Worm (Caenorhabditis elegans) whole organism, L2 larva: ENCODE results near the gene nspd-4.

Experiments
- C34F6.9 ChIP-seq: fragments of 150-350 bp; optimal IDR thresholded peaks from 2 replicates; lab custom pipeline; 2014; ENCODE audit warnings: missing biosample characterization, missing genetic modification characterization
- R02D3.7 ChIP-seq: fragments of 150-350 bp; optimal IDR thresholded peaks from 2 replicates; lab custom pipeline; 2014; ENCODE audit warnings: missing biosample characterization, missing genetic modification characterization
- Y55F3AM.14 ChIP-seq: fragments of 200-800 bp; sonication (Bioruptor generic); optimal IDR thresholded peaks from 2 replicates; lab custom pipeline; 2018; ENCODE audit warnings: mild to moderate bottlenecking, missing genetic modification characterization, missing compliant biosample characterization
- alr-1 ChIP-seq: fragments of 150-350 bp; optimal IDR thresholded peaks from 2 replicates; lab custom pipeline; 2014; ENCODE audit warnings: missing biosample characterization, missing genetic modification characterization
- aly-2 ChIP-seq: fragments of 150-350 bp; optimal IDR thresholded peaks from 2 replicates; lab custom pipeline; 2014; ENCODE audit warnings: missing biosample characterization, missing genetic modification characterization
- blmp-1 ChIP-seq: sonication (generic microtip); optimal IDR thresholded peaks from 2 replicates; lab custom pipeline; 2017; ENCODE audit warnings: missing genetic modification characterization, mild to moderate bottlenecking, missing compliant biosample characterization, antibody characterized with exemption, moderate library complexity; ENCODE audit not compliant: insufficient read depth
- ceh-16 ChIP-seq: fragments of 150-350 bp; optimal IDR thresholded peaks from 2 replicates; lab custom pipeline; 2014; ENCODE audit warnings: missing biosample characterization, missing genetic modification characterization
- ceh-82 ChIP-seq: fragments of 150-350 bp; optimal IDR thresholded peaks from 2 replicates; lab custom pipeline; 2014; ENCODE audit warnings: missing biosample characterization, missing genetic modification characterization
- crh-2 ChIP-seq: sonication (generic microtip); optimal IDR thresholded peaks from 2 replicates; lab custom pipeline; 2017; ENCODE audit warnings: missing biosample characterization, missing genetic modification characterization
- dmd-4 ChIP-seq: sonication (generic microtip); optimal IDR thresholded peaks from 2 replicates; lab custom pipeline; 2017; ENCODE audit warnings: missing biosample characterization, missing genetic modification characterization
- elt-1 ChIP-seq: fragments of 150-350 bp; optimal IDR thresholded peaks from 2 replicates; lab custom pipeline; 2014; ENCODE audit warnings: missing biosample characterization, missing genetic modification characterization
- elt-3 ChIP-seq: sonication (generic microtip); optimal IDR thresholded peaks from 2 replicates; lab custom pipeline; 2017; ENCODE audit warnings: missing biosample characterization, missing genetic modification characterization
- gmeb-1 ChIP-seq: fragments of 150-350 bp; optimal IDR thresholded peaks from 2 replicates; lab custom pipeline; 2014; ENCODE audit warnings: missing biosample characterization, missing genetic modification characterization
- lin-39 ChIP-seq: fragments of 150-350 bp; optimal IDR thresholded peaks from 2 replicates; lab custom pipeline; 2014; ENCODE audit warnings: missing biosample characterization, missing genetic modification reagents, missing genetic modification characterization
- lsy-2 ChIP-seq, 2 experiments: fragments of 150-350 bp in 1 of 2; sonication (generic microtip) in 1 of 2; optimal IDR thresholded peaks; 2 replicates each; lab custom pipeline; 2014 to 2017; ENCODE audit warnings: missing biosample characterization in 2 of 2, missing genetic modification characterization in 2 of 2
- mab-5 ChIP-seq: fragments of 150-350 bp; optimal IDR thresholded peaks from 2 replicates; lab custom pipeline; 2014; ENCODE audit warnings: missing biosample characterization, missing genetic modification characterization
- mdl-1 ChIP-seq, 2 experiments: fragments of 150-350 bp in 1 of 2; sonication (generic microtip) in 1 of 2; optimal IDR thresholded peaks; 2 replicates each; lab custom pipeline; 2017; ENCODE audit warnings: missing biosample characterization in 2 of 2, missing genetic modification characterization in 2 of 2
- nhr-10 ChIP-seq: sonication (generic microtip); optimal IDR thresholded peaks from 2 replicates; lab custom pipeline; 2017; ENCODE audit warnings: missing biosample characterization, missing genetic modification characterization
- nhr-11 ChIP-seq: fragments of 150-350 bp; optimal IDR thresholded peaks from 2 replicates; lab custom pipeline; 2014; ENCODE audit warnings: missing biosample characterization, missing genetic modification characterization
- nhr-12 ChIP-seq: fragments of 150-350 bp; optimal IDR thresholded peaks from 2 replicates; lab custom pipeline; 2014; ENCODE audit warnings: missing biosample characterization, missing genetic modification characterization
- nhr-129 ChIP-seq: fragments of 150-350 bp; optimal IDR thresholded peaks from 2 replicates; lab custom pipeline; 2014; ENCODE audit warnings: missing biosample characterization, missing genetic modification characterization
- nhr-21 ChIP-seq: fragments of 150-350 bp; optimal IDR thresholded peaks from 2 replicates; lab custom pipeline; 2014; ENCODE audit warnings: missing biosample characterization, missing genetic modification characterization
- nhr-23 ChIP-seq: fragments of 150-350 bp; optimal IDR thresholded peaks from 2 replicates; lab custom pipeline; 2014; ENCODE audit warnings: missing biosample characterization, missing genetic modification reagents, missing genetic modification characterization
- nhr-237 ChIP-seq: fragments of 150-350 bp; optimal IDR thresholded peaks from 2 replicates; lab custom pipeline; 2014; ENCODE audit warnings: missing biosample characterization, missing genetic modification characterization
- nhr-25 ChIP-seq: fragments of 150-350 bp; sonication (generic microtip); optimal IDR thresholded peaks from 3 replicates; lab custom pipeline; 2014; ENCODE audit warnings: missing biosample characterization, missing genetic modification characterization
- peb-1 ChIP-seq: fragments of 150-350 bp; optimal IDR thresholded peaks from 2 replicates; lab custom pipeline; 2014; ENCODE audit warnings: missing biosample characterization, missing genetic modification characterization
- sem-4 ChIP-seq: fragments of 150-350 bp; optimal IDR thresholded peaks from 2 replicates; lab custom pipeline; 2014; ENCODE audit warnings: missing biosample characterization, missing genetic modification reagents, missing genetic modification characterization
- skn-1 ChIP-seq: sonication (generic microtip); optimal IDR thresholded peaks from 2 replicates; lab custom pipeline; 2017; ENCODE audit warnings: missing biosample characterization, missing genetic modification characterization
- sma-3 ChIP-seq: sonication (generic microtip); optimal IDR thresholded peaks from 2 replicates; lab custom pipeline; 2016; ENCODE audit warnings: missing genetic modification reagents, missing genetic modification characterization, missing compliant biosample characterization
- sma-9 ChIP-seq, 2 experiments: fragments of 150-350 bp in 1 of 2; sonication (generic microtip) in 1 of 2; optimal IDR thresholded peaks; 2 replicates each; lab custom pipeline; 2014 to 2016; ENCODE audit warnings: missing genetic modification characterization in 2 of 2, mild to moderate bottlenecking in 1 of 2, missing biosample characterization in 1 of 2, missing compliant biosample characterization in 1 of 2, missing genetic modification reagents in 1 of 2, moderate library complexity in 1 of 2
- snpc-4 ChIP-seq: fragments of 150-350 bp; optimal IDR thresholded peaks from 2 replicates; lab custom pipeline; 2014; ENCODE audit warnings: missing biosample characterization, missing genetic modification characterization
- unc-39 ChIP-seq: fragments of 150-350 bp; optimal IDR thresholded peaks from 2 replicates; lab custom pipeline; 2014; ENCODE audit warnings: missing biosample characterization, missing genetic modification characterization
- unc-55 ChIP-seq: fragments of 150-350 bp; sonication (generic microtip); optimal IDR thresholded peaks from 3 replicates; lab custom pipeline; 2014; ENCODE audit warnings: missing biosample characterization, missing genetic modification reagents, missing genetic modification characterization
- unc-62 ChIP-seq: fragments of 150-350 bp; optimal IDR thresholded peaks from 2 replicates; lab custom pipeline; 2014; ENCODE audit warnings: missing biosample characterization, missing genetic modification reagents, missing genetic modification characterization
- ztf-1 ChIP-seq: fragments of 200-800 bp; sonication (Bioruptor generic); conservative IDR thresholded peaks from 2 replicates; pipeline ENCODE4 v1.3.6; 2022; ENCODE audit warnings: missing genetic modification characterization, missing compliant biosample characterization
- ztf-4 ChIP-seq: fragments of 150-350 bp; optimal IDR thresholded peaks from 2 replicates; lab custom pipeline; 2014; ENCODE audit warnings: missing biosample characterization, missing genetic modification characterization

The nspd-4 gene

DNA sequence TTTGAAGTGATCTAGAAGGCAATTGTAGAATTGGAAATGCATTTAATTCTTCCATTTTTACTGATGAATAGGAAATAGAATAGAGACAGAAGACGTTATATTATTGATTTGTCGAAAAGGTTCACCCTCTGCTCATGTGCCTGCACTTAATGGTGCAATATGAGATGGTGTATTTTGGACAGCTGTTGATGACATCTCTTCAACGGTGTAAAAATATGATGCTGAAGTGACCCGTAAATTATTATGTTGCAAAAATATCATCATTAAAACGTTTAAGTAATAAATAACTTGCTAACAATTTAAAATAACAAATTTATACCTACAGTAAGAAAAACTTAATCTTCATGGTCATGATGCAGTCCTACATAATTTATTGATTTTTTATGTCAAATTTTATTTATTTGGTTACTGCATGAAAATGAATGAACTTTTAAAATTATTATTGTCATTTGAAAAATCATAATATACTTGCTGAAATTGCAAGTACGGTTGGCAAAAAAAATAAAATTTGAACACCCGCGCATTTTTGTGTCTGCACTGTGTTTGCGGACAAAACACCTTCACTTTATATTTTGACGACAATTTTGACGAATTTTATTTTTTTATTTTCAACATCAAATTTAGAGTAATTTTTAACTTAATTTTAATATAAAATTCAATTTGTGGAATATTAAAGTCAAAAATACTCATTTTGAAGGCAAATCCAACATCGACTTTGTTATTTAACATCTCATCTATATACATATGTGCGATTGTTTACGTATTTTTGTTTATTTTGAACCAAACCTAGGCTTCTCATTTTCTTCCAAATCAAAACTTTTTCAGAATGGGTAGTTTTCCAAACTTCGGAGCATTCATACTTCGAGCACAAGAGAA lies 14.4 kb upstream of the nspd-4 start, which contains the start of the genes fbxb-88 and tbck-1:
TSS of gene fbxb-88 (minus strand) at position 151 of the 876 bp plus-strand sequence.
TSS of gene tbck-1 (plus strand) at position 826 of the 876 bp plus-strand sequence.
- TF ChIP-seq elt-3 (tag; lab: Kevin White, UChicago) (no peak), alr-1 (tag; lab: Kevin White, UChicago) (no peak), lsy-2 (tag; optimal IDR thresholded peaks at IDR 0.05; lab: Kevin White, UChicago) (peak in 1 of 2 experiments; percentile 26), C34F6.9 (tag; lab: Kevin White, UChicago) (peak; percentile 56), gmeb-1 (tag; lab: Kevin White, UChicago) (peak; percentile 97), crh-2 (tag; lab: Kevin White, UChicago) (peak; percentile 63), ceh-16 (no peak), snpc-4 (tag; lab: Kevin White, UChicago) (peak; percentile 54), unc-55 (GFP tag; lab: Kevin White, UChicago) (peak; percentile 82), nhr-237 (tag; lab: Kevin White, UChicago) (no peak)
- TF ChIP-seq, all 48 proteins: peak for 6

DNA sequence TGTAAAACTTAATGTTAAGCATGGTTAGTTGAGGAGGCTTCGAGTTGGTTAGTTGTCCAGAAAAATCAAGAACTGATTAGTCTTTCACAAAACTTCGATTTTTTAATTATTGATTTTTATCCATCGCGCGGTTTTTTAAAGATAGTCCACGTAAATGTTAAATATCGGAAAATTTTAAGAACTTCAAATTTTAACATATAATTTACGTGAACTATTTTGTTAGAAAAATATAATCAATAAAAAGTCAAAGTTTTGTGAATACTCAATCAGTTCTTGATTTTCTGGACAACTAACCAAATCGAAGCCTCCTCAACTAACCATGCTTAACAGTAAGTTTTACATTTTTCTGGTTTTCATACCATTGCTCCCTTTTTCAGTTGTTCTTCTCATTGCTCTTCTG lies 7.6 kb upstream of the nspd-4 start, which contains the start of the genes C33F10.11 and C33F10.1:
TSS of gene C33F10.11 (minus strand) at position 101 of the 400 bp plus-strand sequence.
TSS of gene C33F10.1 (plus strand) at position 263 of the 400 bp plus-strand sequence.
- TF ChIP-seq aly-2 (tag; lab: Kevin White, UChicago) (no peak), sma-3 (GFP tag; lab: Kevin White, UChicago) (no peak), unc-39 (tag; lab: Kevin White, UChicago) (no peak), ztf-4 (tag; lab: Kevin White, UChicago) (no peak), blmp-1 (tag; lab: Kevin White, UChicago) (no peak), unc-62 (GFP tag; lab: Kevin White, UChicago) (no peak), gmeb-1 (tag; lab: Kevin White, UChicago) (no peak), mab-5 (tag; lab: Kevin White, UChicago) (no peak), nhr-21 (tag; lab: Kevin White, UChicago) (no peak), C34F6.9 (tag; lab: Kevin White, UChicago) (no peak), Y55F3AM.14 (GFP tag; lab: Kevin White, UChicago) (no peak), nhr-25 (no peak), lsy-2 (tag; optimal IDR thresholded peaks at IDR 0.05; lab: Kevin White, UChicago) (no peak), nhr-129 (tag; lab: Kevin White, UChicago) (no peak)

ce11 chrII:4837659-4838058 lies 4.7 kb upstream of the nspd-4 start, which contains the start of gene C33F10.12:
TSS of gene C33F10.12 (minus strand) at chrII:4837759.
- no peak for TF ChIP-seq sem-4 (tag; lab: Kevin White, UChicago)
- TF ChIP-seq nhr-12 (tag; lab: Kevin White, UChicago): no peak
- TF ChIP-seq, all 48 proteins: peak for 0

DNA sequence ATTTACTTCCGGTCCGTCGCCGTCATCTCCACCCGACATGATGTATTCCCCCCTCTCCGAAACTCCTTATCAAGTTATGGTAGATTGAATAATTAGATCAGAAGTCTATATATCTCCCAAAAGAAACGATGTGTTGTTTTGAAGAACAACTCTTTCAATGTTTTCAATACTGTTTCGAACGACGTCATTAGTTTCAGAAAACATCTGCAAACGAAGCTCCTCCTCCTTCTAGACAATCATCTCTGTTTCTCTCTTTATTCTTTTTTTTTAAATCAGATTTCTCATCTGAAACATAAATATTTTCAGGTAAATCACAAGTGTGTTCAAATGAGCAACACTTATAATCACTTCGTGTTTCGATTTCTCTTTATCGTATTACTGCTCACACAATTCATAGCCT lies 7.5 kb downstream of the nspd-4 start, which contains the start of gene T23B7.3:
TSS of gene T23B7.3 (plus strand) at position 301 of the 400 bp plus-strand sequence.
- no peak for TF ChIP-seq Y55F3AM.14 (GFP tag; lab: Kevin White, UChicago)
- no peak for TF ChIP-seq C34F6.9 (tag; lab: Kevin White, UChicago)
- TF ChIP-seq aly-2 (tag; lab: Kevin White, UChicago): no peak
- no peak for TF ChIP-seq mdl-1 (tag; optimal IDR thresholded peaks at IDR 0.05; lab: Kevin White, UChicago)
- no peak for TF ChIP-seq nhr-23 (tag; lab: Kevin White, UChicago)
- TF ChIP-seq unc-55 (GFP tag; lab: Kevin White, UChicago): no peak
- TF ChIP-seq, all 48 proteins: peak for 0

DNA sequence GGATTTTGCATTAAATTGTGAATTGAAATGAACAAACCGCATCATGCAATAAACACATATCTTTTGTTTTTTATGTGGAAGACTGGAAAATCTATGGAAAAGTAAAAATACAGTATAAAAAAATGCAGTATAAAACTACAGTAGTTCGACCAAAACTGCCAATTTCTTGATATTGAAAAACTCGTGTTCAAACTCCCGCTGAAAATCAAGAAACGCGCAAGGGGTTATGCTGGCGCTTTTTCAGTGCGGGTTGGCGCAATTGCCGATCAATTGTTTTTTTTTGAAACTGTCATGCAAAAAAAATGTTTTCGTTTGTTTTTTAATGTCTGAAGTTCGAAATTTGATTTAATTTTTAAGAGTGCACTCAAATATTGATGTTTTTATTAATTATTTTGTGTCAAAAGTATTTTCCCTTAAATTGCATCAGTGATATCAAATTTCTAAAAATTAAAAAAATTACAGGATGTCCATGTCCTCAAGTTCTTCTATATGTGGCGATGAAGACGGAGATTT lies 9.2 kb downstream of the nspd-4 start, which contains the start of gene dnj-9:
TSS of gene dnj-9 (plus strand) at position 463 of the 513 bp plus-strand sequence.
- TF ChIP-seq peb-1 (tag; lab: Kevin White, UChicago): no peak
- TF ChIP-seq unc-39 (tag; lab: Kevin White, UChicago): no peak
- peak; percentile 63 for TF ChIP-seq unc-62 (GFP tag; lab: Kevin White, UChicago)
- peak; percentile 96 for TF ChIP-seq crh-2 (tag; lab: Kevin White, UChicago)
- TF ChIP-seq elt-3 (tag; lab: Kevin White, UChicago): no peak
- TF ChIP-seq nhr-21 (tag; lab: Kevin White, UChicago): peak; percentile 93
- peak; percentile 78 for TF ChIP-seq R02D3.7 (tag; lab: Kevin White, UChicago)
- peak; percentile 38 for TF ChIP-seq alr-1 (tag; lab: Kevin White, UChicago)
- TF ChIP-seq elt-1 (tag; lab: Kevin White, UChicago): no peak
- TF ChIP-seq nhr-12 (tag; lab: Kevin White, UChicago): peak; percentile 60
- TF ChIP-seq skn-1 (tag; lab: Kevin White, UChicago): peak; percentile 58
- peak; percentile 87 for TF ChIP-seq nhr-129 (tag; lab: Kevin White, UChicago)
- peak; percentile 98 for TF ChIP-seq sma-9 (GFP tag; optimal IDR thresholded peaks at IDR 0.05; lab: Kevin White, UChicago)
- TF ChIP-seq sma-9 (tag; optimal IDR thresholded peaks at IDR 0.05; lab: Kevin White, UChicago): no peak
- no peak for TF ChIP-seq nhr-11 (tag; lab: Kevin White, UChicago)
- TF ChIP-seq ceh-16: peak; percentile 6
- no peak for TF ChIP-seq Y55F3AM.14 (GFP tag; lab: Kevin White, UChicago)
- TF ChIP-seq lin-39: no peak
- TF ChIP-seq ztf-1 (GFP tag; lab: Robert Waterston, UW): no peak
- TF ChIP-seq snpc-4 (tag; lab: Kevin White, UChicago): peak; percentile 84
- TF ChIP-seq nhr-237 (tag; lab: Kevin White, UChicago): peak; percentile 45
- TF ChIP-seq gmeb-1 (tag; lab: Kevin White, UChicago): peak; percentile 100
- peak; percentile 43 for TF ChIP-seq ceh-82 (tag; lab: Kevin White, UChicago)
- TF ChIP-seq lsy-2 (tag; optimal IDR thresholded peaks at IDR 0.05; lab: Kevin White, UChicago): peak; percentile 95 to 96
- TF ChIP-seq ztf-4 (tag; lab: Kevin White, UChicago): peak; percentile 91
- TF ChIP-seq dmd-4 (tag; lab: Kevin White, UChicago): peak; percentile 63
- peak; percentile 91 for TF ChIP-seq nhr-10
- peak; percentile 98 for TF ChIP-seq C34F6.9 (tag; lab: Kevin White, UChicago)
- TF ChIP-seq sem-4 (tag; lab: Kevin White, UChicago): peak; percentile 95
